ENCODE assay signal across 6 worm cellular contexts in the genomic region with DNA sequence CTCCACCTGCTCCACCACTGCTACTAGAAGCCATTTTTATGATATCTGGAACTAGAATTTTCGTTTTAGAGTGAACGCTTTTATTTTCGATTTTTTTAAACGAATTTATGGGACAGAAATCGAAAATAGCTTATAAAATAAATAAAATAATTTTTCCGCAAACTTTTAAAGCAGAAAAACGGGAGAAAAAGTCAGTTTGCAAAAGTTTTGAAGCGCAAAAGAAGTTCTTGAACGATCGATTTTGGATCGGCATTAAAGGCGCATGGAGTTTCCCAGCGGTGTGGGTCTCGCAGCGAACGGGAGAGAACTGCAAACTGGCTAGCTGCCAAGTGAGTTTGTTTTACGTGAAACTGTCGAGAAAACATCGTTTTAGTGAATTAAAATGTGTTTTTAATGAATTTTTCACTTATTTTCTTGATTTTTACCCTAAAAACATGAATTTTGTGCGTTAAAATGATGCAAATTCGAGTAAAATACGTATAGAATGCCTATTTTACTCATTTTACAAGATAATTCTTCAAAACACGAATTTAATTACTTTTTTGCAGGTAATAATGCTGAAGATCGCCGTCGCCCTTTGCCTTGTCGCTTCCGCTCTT.
TF ChIP-seq lines count a peak whose summit lies in the region.

ccf-1 (minus strand) TSS at position 51 of the 599 bp plus-strand sequence.
trap-4 (plus strand) TSS at position 549 of the 599 bp plus-strand sequence.

TF ChIP-seq in whole organism, L1 larva, 84 proteins besides CTCF, POLR2A, EP300 and RAD21 (continued from another document and continues in another):
- peak; percentile 56 for TF ChIP-seq isw-1 (GFP tag; IDR thresholded peaks at IDR 0.05; lab: Robert Waterston, UW)
- no peak for TF ChIP-seq pax-3 (tag; optimal IDR thresholded peaks at IDR 0.05; lab: Kevin White, UChicago)
- peak in 2 of 3 experiments; percentile 22 to 58 for TF ChIP-seq ceh-82 (tag; optimal IDR thresholded peaks at IDR 0.05; lab: Kevin White, UChicago)
- TF ChIP-seq skn-1 (tag; optimal IDR thresholded peaks at IDR 0.05; lab: Kevin White, UChicago), result peak; percentile 44
- TF ChIP-seq lir-3 (tag; optimal IDR thresholded peaks at IDR 0.05; lab: Kevin White, UChicago; ENCODE audit: poor library complexity), result no peak
- no peak for TF ChIP-seq ces-1 (GFP tag; optimal IDR thresholded peaks at IDR 0.05; lab: Kevin White, UChicago)
- TF ChIP-seq lsy-2 (tag; optimal IDR thresholded peaks at IDR 0.05; lab: Kevin White, UChicago), result peak; percentile 61 to 84
- TF ChIP-seq C16A3.4 (tag; optimal IDR thresholded peaks at IDR 0.05; lab: Kevin White, UChicago), result peak; percentile 48
- peak; percentile 35 for TF ChIP-seq dsc-1 (tag; optimal IDR thresholded peaks at IDR 0.05; lab: Kevin White, UChicago)
- peak; percentile 13 for TF ChIP-seq unc-130 (tag; optimal IDR thresholded peaks at IDR 0.05; lab: Kevin White, UChicago)
- TF ChIP-seq nhr-77 (tag; optimal IDR thresholded peaks at IDR 0.05; lab: Kevin White, UChicago), result peak; percentile 42
- TF ChIP-seq rnt-1 (tag; optimal IDR thresholded peaks at IDR 0.05; lab: Kevin White, UChicago), result peak; percentile 47
- TF ChIP-seq blmp-1 (tag; optimal IDR thresholded peaks at IDR 0.05; lab: Kevin White, UChicago), result peak; percentile 66
- TF ChIP-seq nhr-20 (tag; optimal IDR thresholded peaks at IDR 0.05; lab: Kevin White, UChicago), result peak; percentile 46
- peak; percentile 67 for TF ChIP-seq nhr-85 (tag; lab: Kevin White, UChicago)
- no peak for TF ChIP-seq grh-1 (GFP tag; IDR thresholded peaks at IDR 0.05; lab: Robert Waterston, UW)
- TF ChIP-seq lin-14 (GFP tag; optimal IDR thresholded peaks at IDR 0.05; lab: Kevin White, UChicago), result no peak
- no peak for TF ChIP-seq ama-1 (optimal IDR thresholded peaks at IDR 0.05; lab: Kevin White, UChicago)
- TF ChIP-seq nhr-76 (tag; optimal IDR thresholded peaks at IDR 0.05; lab: Kevin White, UChicago), result no peak
- peak; percentile 67 to 84 for TF ChIP-seq lin-35 (GFP tag; optimal IDR thresholded peaks at IDR 0.05; lab: Kevin White, UChicago)
- no peak for TF ChIP-seq nhr-237 (tag; optimal IDR thresholded peaks at IDR 0.05; lab: Kevin White, UChicago)

TF ChIP-seq in whole organism, L2 larva, 48 proteins besides CTCF, POLR2A, EP300 and RAD21 (continued from another document and continues in another):
- TF ChIP-seq blmp-1 (tag; optimal IDR thresholded peaks at IDR 0.05; lab: Kevin White, UChicago; ENCODE audit: insufficient read depth) (no peak), sma-9 (GFP tag; optimal IDR thresholded peaks at IDR 0.05; lab: Kevin White, UChicago) (peak; percentile 6), sma-9 (tag; optimal IDR thresholded peaks at IDR 0.05; lab: Kevin White, UChicago) (no peak), fos-1 (tag; optimal IDR thresholded peaks at IDR 0.05; lab: Kevin White, UChicago) (peak; percentile 30), mab-5 (tag; optimal IDR thresholded peaks at IDR 0.05; lab: Kevin White, UChicago) (no peak), zag-1 (tag; optimal IDR thresholded peaks at IDR 0.05; lab: Kevin White, UChicago) (no peak), mdl-1 (tag; optimal IDR thresholded peaks at IDR 0.05; lab: Kevin White, UChicago) (no peak), mbf-1 (tag; optimal IDR thresholded peaks at IDR 0.05; lab: Kevin White, UChicago) (no peak), nhr-25 (tag; optimal IDR thresholded peaks at IDR 0.05; lab: Kevin White, UChicago) (peak; percentile 34), unc-55 (GFP tag; optimal IDR thresholded peaks at IDR 0.05; lab: Kevin White, UChicago) (peak; percentile 80), sem-4 (tag; optimal IDR thresholded peaks at IDR 0.05; lab: Kevin White, UChicago) (peak; percentile 7), sma-3 (GFP tag; optimal IDR thresholded peaks at IDR 0.05; lab: Kevin White, UChicago) (peak; percentile 49), lin-13 (GFP tag; optimal IDR thresholded peaks at IDR 0.05; lab: Kevin White, UChicago) (peak; percentile 40), ztf-4 (tag; optimal IDR thresholded peaks at IDR 0.05; lab: Kevin White, UChicago) (peak; percentile 52), dmd-4 (tag; optimal IDR thresholded peaks at IDR 0.05; lab: Kevin White, UChicago) (no peak), nhr-129 (tag; optimal IDR thresholded peaks at IDR 0.05; lab: Kevin White, UChicago) (peak; percentile 58), crh-2 (tag; optimal IDR thresholded peaks at IDR 0.05; lab: Kevin White, UChicago) (peak; percentile 65), ceh-16 (tag; optimal IDR thresholded peaks at IDR 0.05; lab: Kevin White, UChicago) (no peak), C34F6.9 (tag; optimal IDR thresholded peaks at IDR 0.05; lab: Kevin White, UChicago) (peak; percentile 68), gmeb-1 (tag; optimal IDR thresholded peaks at IDR 0.05; lab: Kevin White, UChicago) (peak; percentile 48), alr-1 (tag; optimal IDR thresholded peaks at IDR 0.05; lab: Kevin White, UChicago) (no peak)

TF ChIP-seq in whole organism, L3 larva, 47 proteins besides CTCF, POLR2A, EP300 and RAD21 (continued from another document):
- TF ChIP-seq snpc-4 (tag; optimal IDR thresholded peaks at IDR 0.05; lab: Kevin White, UChicago), result peak; percentile 54
- peak; percentile 66 for TF ChIP-seq ceh-28 (tag; optimal IDR thresholded peaks at IDR 0.05; lab: Kevin White, UChicago)
- peak; percentile 76 for TF ChIP-seq pha-4 (tag; optimal IDR thresholded peaks at IDR 0.05; lab: Kevin White, UChicago)
- TF ChIP-seq nhr-67 (tag; optimal IDR thresholded peaks at IDR 0.05; lab: Kevin White, UChicago), result no peak
- TF ChIP-seq elt-2 (tag; optimal IDR thresholded peaks at IDR 0.05; lab: Kevin White, UChicago), result peak; percentile 26
- TF ChIP-seq lin-39 (tag; optimal IDR thresholded peaks at IDR 0.05; lab: Kevin White, UChicago), result peak; percentile 35
- peak; percentile 89 for TF ChIP-seq nfya-1 (tag; optimal IDR thresholded peaks at IDR 0.05; lab: Kevin White, UChicago; ENCODE audit: insufficient read depth)
- no peak for TF ChIP-seq mml-1 (tag; optimal IDR thresholded peaks at IDR 0.05; lab: Kevin White, UChicago)
- peak; percentile 76 for TF ChIP-seq lin-15B (tag; optimal IDR thresholded peaks at IDR 0.05; lab: Kevin White, UChicago)
- peak; percentile 61 for TF ChIP-seq nhr-23 (tag; optimal IDR thresholded peaks at IDR 0.05; lab: Kevin White, UChicago)
- peak; percentile 66 for TF ChIP-seq nhr-25 (tag; optimal IDR thresholded peaks at IDR 0.05; lab: Kevin White, UChicago)

TF ChIP-seq in whole organism, L4 larva, 104 proteins besides CTCF, POLR2A, EP300 and RAD21 (continued from another document):
- TF ChIP-seq skn-1 (tag; optimal IDR thresholded peaks at IDR 0.05; lab: Kevin White, UChicago) (no peak), snpc-1.2 (GFP tag; IDR thresholded peaks at IDR 0.05; lab: Robert Waterston, UW) (no peak), nhr-48 (tag; optimal IDR thresholded peaks at IDR 0.05; lab: Kevin White, UChicago) (no peak), lin-38 (GFP tag; IDR thresholded peaks at IDR 0.05; lab: Robert Waterston, UW) (peak; percentile 55), spr-3 (GFP tag; optimal IDR thresholded peaks at IDR 0.05; lab: Kevin White, UChicago) (no peak), zfp-2 (tag; optimal IDR thresholded peaks at IDR 0.05; lab: Kevin White, UChicago) (no peak), ZK337.2 (GFP tag; IDR thresholded peaks at IDR 0.05; lab: Robert Waterston, UW) (no peak), lir-3 (tag; optimal IDR thresholded peaks at IDR 0.05; lab: Kevin White, UChicago) (no peak), spr-1 (tag; optimal IDR thresholded peaks at IDR 0.05; lab: Kevin White, UChicago) (no peak), dmd-9 (GFP tag; IDR thresholded peaks at IDR 0.05; lab: Robert Waterston, UW) (no peak), unc-39 (tag; optimal IDR thresholded peaks at IDR 0.05; lab: Kevin White, UChicago) (no peak), aha-1 (tag; lab: Kevin White, UChicago) (peak; percentile 36), nhr-41 (GFP tag; IDR thresholded peaks at IDR 0.05; lab: Robert Waterston, UW) (no peak), egl-43 (GFP tag; IDR thresholded peaks at IDR 0.05; lab: Robert Waterston, UW) (no peak), mes-2 (tag; optimal IDR thresholded peaks at IDR 0.05; lab: Kevin White, UChicago; ENCODE audit: poor library complexity, severe bottlenecking) (peak; percentile 83), daf-16 (GFP tag; optimal IDR thresholded peaks at IDR 0.05; lab: Kevin White, UChicago) (no peak), daf-16 (tag; optimal IDR thresholded peaks at IDR 0.05; lab: Kevin White, UChicago) (peak; percentile 21), dpl-1 (GFP tag; optimal IDR thresholded peaks at IDR 0.05; lab: Kevin White, UChicago) (peak; percentile 72), mep-1 (tag; optimal IDR thresholded peaks at IDR 0.05; lab: Kevin White, UChicago) (peak; percentile 58), F44E2.7 (GFP tag; IDR thresholded peaks at IDR 0.05; lab: Robert Waterston, UW) (no peak), gei-8 (GFP tag; optimal IDR thresholded peaks at IDR 0.05; lab: Kevin White, UChicago) (no peak), lsy-2 (tag; optimal IDR thresholded peaks at IDR 0.05; lab: Kevin White, UChicago) (peak in 1 of 2 experiments; percentile 80), R02D3.7 (tag; optimal IDR thresholded peaks at IDR 0.05; lab: Kevin White, UChicago) (no peak), nhr-28 (tag; optimal IDR thresholded peaks at IDR 0.05; lab: Kevin White, UChicago) (peak; percentile 32), hlh-30 (tag; optimal IDR thresholded peaks at IDR 0.05; lab: Kevin White, UChicago; ENCODE audit: insufficient read depth) (peak; percentile 22), rbr-2 (tag; optimal IDR thresholded peaks at IDR 0.05; lab: Kevin White, UChicago) (peak; percentile 39), ztf-11 (tag; optimal IDR thresholded peaks at IDR 0.05; lab: Kevin White, UChicago) (no peak)

TF ChIP-seq in whole organism, mixed stage, embryonic, 35 proteins besides CTCF, POLR2A, EP300 and RAD21 (continued from another document):
- no peak for TF ChIP-seq unc-39 (tag; optimal IDR thresholded peaks at IDR 0.05; lab: Kevin White, UChicago)
- TF ChIP-seq nhr-76 (tag; optimal IDR thresholded peaks at IDR 0.05; lab: Kevin White, UChicago), result no peak
- TF ChIP-seq nhr-237 (tag; optimal IDR thresholded peaks at IDR 0.05; lab: Kevin White, UChicago), result no peak
- TF ChIP-seq lin-32 (GFP tag; optimal IDR thresholded peaks at IDR 0.05; lab: Kevin White, UChicago), result no peak
- no peak for TF ChIP-seq cnd-1 (tag; optimal IDR thresholded peaks at IDR 0.05; lab: Kevin White, UChicago)
- peak; percentile 36 for TF ChIP-seq mep-1 (tag; optimal IDR thresholded peaks at IDR 0.05; lab: Kevin White, UChicago)
- no peak for TF ChIP-seq ceh-83 (GFP tag; optimal IDR thresholded peaks at IDR 0.05; lab: Kevin White, UChicago)
- no peak for TF ChIP-seq sem-2 (GFP tag; optimal IDR thresholded peaks at IDR 0.05; lab: Kevin White, UChicago)
- peak; percentile 30 for TF ChIP-seq lsy-2 (tag; optimal IDR thresholded peaks at IDR 0.05; lab: Kevin White, UChicago)
- no peak for TF ChIP-seq ceh-43 (GFP tag; optimal IDR thresholded peaks at IDR 0.05; lab: Kevin White, UChicago)
- TF ChIP-seq bed-3 (GFP tag; optimal IDR thresholded peaks at IDR 0.05; lab: Kevin White, UChicago), result no peak
- no peak for TF ChIP-seq nhr-28 (tag; optimal IDR thresholded peaks at IDR 0.05; lab: Kevin White, UChicago)
- no peak for TF ChIP-seq flh-1 (GFP tag; optimal IDR thresholded peaks at IDR 0.05; lab: Kevin White, UChicago)
- TF ChIP-seq ham-2 (GFP tag; optimal IDR thresholded peaks at IDR 0.05; lab: Kevin White, UChicago), result no peak
- peak; percentile 33 for TF ChIP-seq lin-13 (tag; optimal IDR thresholded peaks at IDR 0.05; lab: Kevin White, UChicago)
- TF ChIP-seq pha-4 (tag; optimal IDR thresholded peaks at IDR 0.05; lab: Kevin White, UChicago), result peak; percentile 29
- peak; percentile 30 for TF ChIP-seq blmp-1 (tag; optimal IDR thresholded peaks at IDR 0.05; lab: Kevin White, UChicago)
TF ChIP-seq in whole organism, mixed stage, embryonic: peak in this region for 9.

TF ChIP-seq in whole organism, young adult, 124 proteins besides CTCF, POLR2A, EP300 and RAD21 (continued from another document and continues in another):
- TF ChIP-seq madf-10 (tag; optimal IDR thresholded peaks at IDR 0.05; lab: Kevin White, UChicago), result no peak
- no peak for TF ChIP-seq ceh-58 (GFP tag; IDR thresholded peaks at IDR 0.05; lab: Robert Waterston, UW)
- TF ChIP-seq K11D2.4 (GFP tag; IDR thresholded peaks at IDR 0.05; lab: Robert Waterston, UW), result no peak
- TF ChIP-seq F55B11.4 (tag; optimal IDR thresholded peaks at IDR 0.05; lab: Kevin White, UChicago; ENCODE audit: borderline replicate concordance, insufficient read depth), result no peak
- TF ChIP-seq nfya-1 (tag; optimal IDR thresholded peaks at IDR 0.05; lab: Kevin White, UChicago; ENCODE audit: borderline replicate concordance, insufficient read depth), result no peak
- no peak for TF ChIP-seq Y67H2A.10 (GFP tag; conservative IDR thresholded peaks at IDR 0.05; lab: Robert Waterston, UW)
- no peak for TF ChIP-seq ceh-100 (GFP tag; IDR thresholded peaks at IDR 0.05; lab: Robert Waterston, UW)
- no peak for TF ChIP-seq B0019.2 (GFP tag; conservative IDR thresholded peaks at IDR 0.05; lab: Robert Waterston, UW)
- TF ChIP-seq F22D6.2 (tag; optimal IDR thresholded peaks at IDR 0.05; lab: Kevin White, UChicago), result no peak
- TF ChIP-seq D2030.7 (GFP tag; IDR thresholded peaks at IDR 0.05; lab: Robert Waterston, UW), result no peak
- no peak for TF ChIP-seq attf-3 (GFP tag; conservative IDR thresholded peaks at IDR 0.05; lab: Robert Waterston, UW)
- no peak for TF ChIP-seq attf-6 (GFP tag; IDR thresholded peaks at IDR 0.05; lab: Robert Waterston, UW)
- no peak for TF ChIP-seq hlh-12 (tag; optimal IDR thresholded peaks at IDR 0.05; lab: Kevin White, UChicago)
- TF ChIP-seq xnd-1 (tag; optimal IDR thresholded peaks at IDR 0.05; lab: Kevin White, UChicago), result no peak
- TF ChIP-seq ztf-26 (tag; optimal IDR thresholded peaks at IDR 0.05; lab: Kevin White, UChicago), result no peak
- TF ChIP-seq F33H1.4 (GFP tag; IDR thresholded peaks at IDR 0.05; lab: Robert Waterston, UW), result peak; percentile 85
- TF ChIP-seq ceh-79 (tag; optimal IDR thresholded peaks at IDR 0.05; lab: Kevin White, UChicago), result no peak
- TF ChIP-seq Y56A3A.18 (GFP tag; IDR thresholded peaks at IDR 0.05; lab: Robert Waterston, UW), result no peak
- no peak for TF ChIP-seq die-1 (tag; optimal IDR thresholded peaks at IDR 0.05; lab: Kevin White, UChicago)
- TF ChIP-seq ztf-22 (GFP tag; optimal IDR thresholded peaks at IDR 0.05; lab: Kevin White, UChicago), result no peak
- TF ChIP-seq cebp-2 (GFP tag; IDR thresholded peaks at IDR 0.05; lab: Robert Waterston, UW), result no peak
- no peak for TF ChIP-seq tbp1 (GFP tag; optimal IDR thresholded peaks at IDR 0.05; lab: Kevin White, UChicago)
- peak; percentile 48; the same call in 1 of the 2 replicates for TF ChIP-seq dox-1 (GFP tag; IDR thresholded peaks at IDR 0.05; lab: Robert Waterston, UW)
- TF ChIP-seq ccch-3 (GFP tag; optimal IDR thresholded peaks at IDR 0.05; lab: Kevin White, UChicago), result no peak
- no peak for TF ChIP-seq let-526 (GFP tag; IDR thresholded peaks at IDR 0.05; lab: Robert Waterston, UW)
- peak; percentile 19 for TF ChIP-seq lsl-1 (GFP tag; optimal IDR thresholded peaks at IDR 0.05; lab: Kevin White, UChicago)
- peak; percentile 13 for TF ChIP-seq nhr-80 (tag; optimal IDR thresholded peaks at IDR 0.05; lab: Kevin White, UChicago)
- no peak for TF ChIP-seq hsf-1 (GFP tag; IDR thresholded peaks at IDR 0.05; lab: Robert Waterston, UW)
- peak; percentile 99 for TF ChIP-seq let-607 (tag; optimal IDR thresholded peaks at IDR 0.05; lab: Kevin White, UChicago)
- TF ChIP-seq ceh-91 (GFP tag; IDR thresholded peaks at IDR 0.05; lab: Robert Waterston, UW), result no peak
- TF ChIP-seq ekl-4 (GFP tag; IDR thresholded peaks at IDR 0.05; lab: Robert Waterston, UW), result 0 out of 2 replicates have a peak, but pooled peaks have one; percentile 1
- TF ChIP-seq ama-1 (optimal IDR thresholded peaks at IDR 0.05; lab: Kevin White, UChicago), result no peak
- TF ChIP-seq ama-1 (GFP tag; optimal IDR thresholded peaks at IDR 0.05; lab: Kevin White, UChicago), result no peak
- TF ChIP-seq madf-6 (GFP tag; IDR thresholded peaks at IDR 0.05; lab: Robert Waterston, UW), result peak; percentile 58
- TF ChIP-seq snpc-3.4 (tag; optimal IDR thresholded peaks at IDR 0.05; lab: Kevin White, UChicago), result peak; percentile 5
- no peak for TF ChIP-seq T26A5.8 (tag; optimal IDR thresholded peaks at IDR 0.05; lab: Kevin White, UChicago)
- no peak for TF ChIP-seq hlh-26 (GFP tag; conservative IDR thresholded peaks at IDR 0.05; lab: Robert Waterston, UW)
- TF ChIP-seq lir-1 (GFP tag; conservative IDR thresholded peaks at IDR 0.05; lab: Robert Waterston, UW), result 0 out of 2 replicates have a peak, but pooled peaks have one; percentile 5
- no peak for TF ChIP-seq repo-1 (tag; optimal IDR thresholded peaks at IDR 0.05; lab: Kevin White, UChicago)
- no peak for TF ChIP-seq egrh-3 (GFP tag; IDR thresholded peaks at IDR 0.05; lab: Robert Waterston, UW)
- TF ChIP-seq pha-4 (tag; optimal IDR thresholded peaks at IDR 0.05; lab: Kevin White, UChicago), result peak; percentile 20
